Worm (Caenorhabditis elegans) whole organism, late embryonic: ENCODE results near the gene C23H4.6.

ENCODE experiments used
- ama-1 ChIP-seq: fragments of 150-350 bp; optimal IDR thresholded peaks from 2 replicates; lab custom pipeline; 2014
- ceh-45 ChIP-seq: fragments of 200-800 bp; sonication (Bioruptor generic); IDR thresholded peaks from 2 replicates; pipeline ENCODE4 v1.3.6; 2022; ENCODE audit warnings: missing genetic modification reagents, missing genetic modification characterization, missing compliant biosample characterization
- dmd-4 ChIP-seq: sonication (generic microtip); optimal IDR thresholded peaks from 2 replicates; lab custom pipeline; 2016; ENCODE audit warnings: borderline replicate concordance, missing genetic modification characterization, missing compliant biosample characterization
- elt-2 ChIP-seq: sonication (generic microtip); optimal IDR thresholded peaks from 2 replicates; lab custom pipeline; 2016; ENCODE audit warnings: missing genetic modification reagents, missing genetic modification characterization, missing compliant biosample characterization
- ets-4 ChIP-seq: sonication (generic microtip); optimal IDR thresholded peaks from 2 replicates; lab custom pipeline; 2016; ENCODE audit warnings: missing genetic modification characterization, missing compliant biosample characterization
- hlh-13 ChIP-seq: fragments of 200-800 bp; sonication (Bioruptor generic); optimal IDR thresholded peaks from 2 replicates; lab custom pipeline; 2018; ENCODE audit warnings: mild to moderate bottlenecking, missing genetic modification characterization, missing compliant biosample characterization

ce11 chrX:12219477-12219876 lies 15.9 kb upstream of the C23H4.6 start, which contains the start of gene cest-8:
- TF ChIP-seq ets-4 (tag; lab: Kevin White, UChicago) (no peak), ama-1 (no peak), ceh-45 (GFP tag; lab: Robert Waterston, UW) (no peak), dmd-4 (tag; lab: Kevin White, UChicago) (no peak), hlh-13 (GFP tag; lab: Kevin White, UChicago) (no peak), elt-2 (tag; lab: Kevin White, UChicago) (no peak)
